Fruit fly (Drosophila melanogaster): ENCODE results near the gene RhoGDI.

The RhoGDI gene

dm6 chr3L:19906780-19907705 lies 21.5 kb upstream of the RhoGDI start:
- TF ChIP-seq CG14711 (tag; optimal IDR thresholded peaks at IDR 0.05) = no peak
- TF ChIP-seq tj (GFP tag; optimal IDR thresholded peaks at IDR 0.05) = no peak
- peak; percentile 24 for TF ChIP-seq Mnt (GFP tag; optimal IDR thresholded peaks at IDR 0.05)
- TF ChIP-seq Clk (GFP tag; optimal IDR thresholded peaks at IDR 0.05) = peak; percentile 7
- TF ChIP-seq kay (GFP tag; ENCODE audit: borderline replicate concordance) = no peak
- TF ChIP-seq CG12768 (GFP tag; optimal IDR thresholded peaks at IDR 0.05) = peak; percentile 31
- peak; percentile 86 for TF ChIP-seq cic (GFP tag; optimal IDR thresholded peaks at IDR 0.05)
- no peak for TF ChIP-seq CG33017 (tag; optimal IDR thresholded peaks at IDR 0.05)
- peak; percentile 83 for TF ChIP-seq ovo (GFP tag; optimal IDR thresholded peaks at IDR 0.05)
- TF ChIP-seq CG7101 (tag; optimal IDR thresholded peaks at IDR 0.05) = peak; percentile 7
- TF ChIP-seq CG5204 (GFP tag; optimal IDR thresholded peaks at IDR 0.05) = no peak
- peak; percentile 86 for TF ChIP-seq pad (GFP tag; optimal IDR thresholded peaks at IDR 0.05)
- TF ChIP-seq cnc (optimal IDR thresholded peaks at IDR 0.05) = no peak
- no peak for TF ChIP-seq bab1 (GFP tag; optimal IDR thresholded peaks at IDR 0.05)
- no peak for TF ChIP-seq Hr96 (GFP tag; optimal IDR thresholded peaks at IDR 0.05)
- no peak for TF ChIP-seq CG7045 (GFP tag; optimal IDR thresholded peaks at IDR 0.05)
- no peak for TF ChIP-seq CG1620 (GFP tag; optimal IDR thresholded peaks at IDR 0.05)
- TF ChIP-seq Crg-1 (GFP tag; optimal IDR thresholded peaks at IDR 0.05) = peak; percentile 62
- no peak for TF ChIP-seq toe (GFP tag; optimal IDR thresholded peaks at IDR 0.05)
- no peak for TF ChIP-seq CG11617 (GFP tag; optimal IDR thresholded peaks at IDR 0.05)

dm6 chr3L:19907706-19908070 lies 20.9 kb upstream of the RhoGDI start:
- no peak for TF ChIP-seq CG11617 (GFP tag; optimal IDR thresholded peaks at IDR 0.05)
- TF ChIP-seq cnc (optimal IDR thresholded peaks at IDR 0.05) = peak in 1 of 2 experiments; percentile 8
- TF ChIP-seq CG33017 (tag; optimal IDR thresholded peaks at IDR 0.05) = no peak
- peak; percentile 64 for TF ChIP-seq tj (GFP tag; optimal IDR thresholded peaks at IDR 0.05)

- peak; percentile 60 for TF ChIP-seq tj (GFP tag; optimal IDR thresholded peaks at IDR 0.05)
- peak; percentile 65 for TF ChIP-seq Mnt (GFP tag; optimal IDR thresholded peaks at IDR 0.05)
- TF ChIP-seq Hr96 (GFP tag; optimal IDR thresholded peaks at IDR 0.05) = no peak
- no peak for TF ChIP-seq kay (GFP tag; ENCODE audit: borderline replicate concordance)
- TF ChIP-seq CG14711 (tag; optimal IDR thresholded peaks at IDR 0.05) = no peak
- TF ChIP-seq ovo (GFP tag; optimal IDR thresholded peaks at IDR 0.05) = no peak
- no peak for TF ChIP-seq CG1620 (GFP tag; optimal IDR thresholded peaks at IDR 0.05)
- no peak for TF ChIP-seq cnc (optimal IDR thresholded peaks at IDR 0.05)
- TF ChIP-seq bab1 (GFP tag; optimal IDR thresholded peaks at IDR 0.05) = no peak
- TF ChIP-seq Crg-1 (GFP tag; optimal IDR thresholded peaks at IDR 0.05) = no peak
- peak; percentile 71 for TF ChIP-seq cic (GFP tag; optimal IDR thresholded peaks at IDR 0.05)
- TF ChIP-seq Clk (GFP tag; optimal IDR thresholded peaks at IDR 0.05) = peak; percentile 7
- no peak for TF ChIP-seq CG7045 (GFP tag; optimal IDR thresholded peaks at IDR 0.05)
- no peak for TF ChIP-seq toe (GFP tag; optimal IDR thresholded peaks at IDR 0.05)
- TF ChIP-seq pad (GFP tag; optimal IDR thresholded peaks at IDR 0.05) = no peak
- no peak for TF ChIP-seq CG5204 (GFP tag; optimal IDR thresholded peaks at IDR 0.05)
- TF ChIP-seq CG12768 (GFP tag; optimal IDR thresholded peaks at IDR 0.05) = peak; percentile 9
- TF ChIP-seq CG11617 (GFP tag; optimal IDR thresholded peaks at IDR 0.05) = no peak
- no peak for TF ChIP-seq CG7101 (tag; optimal IDR thresholded peaks at IDR 0.05)
- TF ChIP-seq CG33017 (tag; optimal IDR thresholded peaks at IDR 0.05) = peak; percentile 30
These were observed 20.1 kb upstream of the RhoGDI start for dm6 chr3L:19908201-19909127.

dm6 chr3L:19909234-19910053 lies 19.1 kb upstream of the RhoGDI start:
- TF ChIP-seq CG7101 (tag; optimal IDR thresholded peaks at IDR 0.05) = peak; percentile 43
- peak; percentile 55 for TF ChIP-seq pad (GFP tag; optimal IDR thresholded peaks at IDR 0.05)
- peak; percentile 47 for TF ChIP-seq CG1620 (GFP tag; optimal IDR thresholded peaks at IDR 0.05)
- no peak for TF ChIP-seq Crg-1 (GFP tag; optimal IDR thresholded peaks at IDR 0.05)
- TF ChIP-seq CG14711 (tag; optimal IDR thresholded peaks at IDR 0.05) = peak; percentile 48
- TF ChIP-seq cnc (optimal IDR thresholded peaks at IDR 0.05) = no peak
- no peak for TF ChIP-seq ovo (GFP tag; optimal IDR thresholded peaks at IDR 0.05)
- no peak for TF ChIP-seq CG7045 (GFP tag; optimal IDR thresholded peaks at IDR 0.05)
- peak; percentile 43 for TF ChIP-seq CG33017 (tag; optimal IDR thresholded peaks at IDR 0.05)
- TF ChIP-seq bab1 (GFP tag; optimal IDR thresholded peaks at IDR 0.05) = peak; percentile 19
- TF ChIP-seq Mnt (GFP tag; optimal IDR thresholded peaks at IDR 0.05) = peak; percentile 29
- no peak for TF ChIP-seq Hr96 (GFP tag; optimal IDR thresholded peaks at IDR 0.05)
- peak; percentile 47 for TF ChIP-seq CG11617 (GFP tag; optimal IDR thresholded peaks at IDR 0.05)
- no peak for TF ChIP-seq CG12768 (GFP tag; optimal IDR thresholded peaks at IDR 0.05)

- TF ChIP-seq CG12768 (GFP tag; optimal IDR thresholded peaks at IDR 0.05) (no peak), Clk (GFP tag; optimal IDR thresholded peaks at IDR 0.05) (no peak), bab1 (GFP tag; optimal IDR thresholded peaks at IDR 0.05) (peak; percentile 51), CG11617 (GFP tag; optimal IDR thresholded peaks at IDR 0.05) (peak; percentile 62), tj (GFP tag; optimal IDR thresholded peaks at IDR 0.05) (no peak), CG7101 (tag; optimal IDR thresholded peaks at IDR 0.05) (peak; percentile 51), pad (GFP tag; optimal IDR thresholded peaks at IDR 0.05) (peak; percentile 47), CG14711 (tag; optimal IDR thresholded peaks at IDR 0.05) (peak; percentile 81), toe (GFP tag; optimal IDR thresholded peaks at IDR 0.05) (no peak), ovo (GFP tag; optimal IDR thresholded peaks at IDR 0.05) (no peak), cic (GFP tag; optimal IDR thresholded peaks at IDR 0.05) (peak; percentile 47), Mnt (GFP tag; optimal IDR thresholded peaks at IDR 0.05) (peak; percentile 58)
These were observed 18.5 kb upstream of the RhoGDI start, which contains the start of the genes Mi-2 and Prp3 for dm6 chr3L:19910054-19910414. Mi-2 (minus strand) TSS chr3L:19910215. Prp3 (plus strand) TSS chr3L:19910300.

Measured in whole organism, adult.